Fruit fly (Drosophila melanogaster) whole organism, pupa: ENCODE results near the gene msl-3.

Experiments used
- CG10348 ChIP-seq: fragments of 200-800 bp; sonication (Bioruptor generic); IDR thresholded peaks from 2 replicates; pipeline ENCODE4 v1.3.6; 2022; ENCODE audit warnings: missing biosample characterization, missing genetic modification characterization
- CG12605 ChIP-seq: fragments of 200-800 bp; sonication (Bioruptor generic); IDR thresholded peaks from 2 replicates; pipeline ENCODE4 v1.3.6; 2022; ENCODE audit warnings: missing biosample characterization, missing genetic modification characterization
- CG13204 ChIP-seq: fragments of 200-800 bp; sonication (Bioruptor generic); optimal IDR thresholded peaks from 2 replicates; lab custom pipeline; 2018; ENCODE audit warnings: missing biosample characterization, mild to moderate bottlenecking, missing genetic modification characterization, moderate library complexity
- CG14655 ChIP-seq: fragments of 200-800 bp; sonication (Bioruptor generic); optimal IDR thresholded peaks from 3 replicates; lab custom pipeline; 2017; ENCODE audit warnings: mild to moderate bottlenecking, missing biosample characterization, missing genetic modification reagents, missing genetic modification characterization
- CG15710 ChIP-seq: fragments of 200-800 bp; sonication (Bioruptor generic); optimal IDR thresholded peaks from 2 replicates; lab custom pipeline; 2018; ENCODE audit warnings: missing biosample characterization, mild to moderate bottlenecking, missing genetic modification characterization, moderate library complexity
- CG17806 ChIP-seq: fragments of 200-800 bp; sonication (Bioruptor generic); optimal IDR thresholded peaks from 2 replicates; lab custom pipeline; 2018; ENCODE audit warnings: missing biosample characterization, mild to moderate bottlenecking, missing genetic modification characterization, moderate library complexity
- CG32121 ChIP-seq: fragments of 200-800 bp; sonication (Bioruptor generic); IDR thresholded peaks from 2 replicates; pipeline ENCODE4 v1.3.6; 2022; ENCODE audit warnings: missing biosample characterization, missing genetic modification characterization
- CG34367 ChIP-seq: fragments of 200-800 bp; sonication (Bioruptor generic); optimal IDR thresholded peaks from 2 replicates; lab custom pipeline; 2018; ENCODE audit warnings: missing biosample characterization, mild to moderate bottlenecking, missing genetic modification characterization
- CG4496 ChIP-seq: fragments of 200-800 bp; sonication (Bioruptor generic); IDR thresholded peaks from 3 replicates; pipeline ENCODE4 v1.3.6; 2022; ENCODE audit warnings: missing biosample characterization, missing genetic modification characterization
- CG8159 ChIP-seq: fragments of 200-800 bp; sonication (Bioruptor generic); optimal IDR thresholded peaks from 3 replicates; lab custom pipeline; 2018; ENCODE audit warnings: missing biosample characterization, mild to moderate bottlenecking, missing genetic modification characterization, moderate library complexity
- CG8301 ChIP-seq: fragments of 200-800 bp; sonication (Bioruptor generic); optimal IDR thresholded peaks from 2 replicates; lab custom pipeline; 2018; ENCODE audit warnings: missing biosample characterization, mild to moderate bottlenecking, missing genetic modification characterization
- CG9948 ChIP-seq: fragments of 200-800 bp; sonication (Bioruptor generic); optimal IDR thresholded peaks from 2 replicates; lab custom pipeline; 2018; ENCODE audit warnings: missing biosample characterization, mild to moderate bottlenecking, missing genetic modification characterization, moderate library complexity
- D1 ChIP-seq: fragments of 200-800 bp; sonication (Bioruptor generic); optimal IDR thresholded peaks from 2 replicates; lab custom pipeline; 2018; ENCODE audit warnings: missing biosample characterization, mild to moderate bottlenecking, missing genetic modification characterization, moderate library complexity
- EcR ChIP-seq: fragments of 200-800 bp; sonication (Bioruptor generic); optimal IDR thresholded peaks from 3 replicates; lab custom pipeline; 2019; ENCODE audit warnings: missing biosample characterization, missing genetic modification characterization, mild to moderate bottlenecking, moderate library complexity, missing genetic modification reagents
- Ets98B ChIP-seq: fragments of 200-800 bp; sonication (Bioruptor generic); IDR thresholded peaks from 2 replicates; pipeline ENCODE4 v1.3.6; 2022; ENCODE audit warnings: missing biosample characterization, missing genetic modification characterization
- Pif1A ChIP-seq: fragments of 200-800 bp; sonication (Bioruptor generic); optimal IDR thresholded peaks from 3 replicates; lab custom pipeline; 2016; ENCODE audit warnings: missing biosample characterization, missing genetic modification characterization
- Pif1B ChIP-seq: fragments of 200-800 bp; sonication (Bioruptor generic); optimal IDR thresholded peaks from 3 replicates; lab custom pipeline; 2016; ENCODE audit warnings: missing biosample characterization, missing genetic modification characterization
- Snoo ChIP-seq: fragments of 200-800 bp; sonication (Bioruptor generic); optimal IDR thresholded peaks from 3 replicates; lab custom pipeline; 2017; ENCODE audit warnings: missing biosample characterization, mild to moderate bottlenecking, missing genetic modification characterization, inconsistent platforms
- fd96Ca ChIP-seq: fragments of 200-800 bp; sonication (Bioruptor generic); IDR thresholded peaks from 3 replicates; pipeline ENCODE4 v1.3.6; 2022; ENCODE audit warnings: missing biosample characterization, missing genetic modification characterization
- gl ChIP-seq: fragments of 200-800 bp; sonication (Bioruptor generic); optimal IDR thresholded peaks from 2 replicates; lab custom pipeline; 2018; ENCODE audit warnings: missing biosample characterization, mild to moderate bottlenecking, missing genetic modification characterization
- rn ChIP-seq: fragments of 200-800 bp; sonication (Bioruptor generic); IDR thresholded peaks from 2 replicates; pipeline ENCODE4 v1.3.6; 2022; ENCODE audit warnings: missing biosample characterization, missing genetic modification characterization

Gene msl-3

dm6 chr3L:7156239-7156638, 30.9 kb upstream of the msl-3 start:
- TF ChIP-seq CG4496 (no peak), Pif1A (GFP tag; lab: Kevin White, UChicago) (no peak), gl (tag; lab: Kevin White, UChicago) (no peak), CG34367 (no peak), EcR (GFP tag; lab: Kevin White, UChicago) (no peak), fd96Ca (GFP tag; lab: Robert Waterston, UW) (no peak), CG14655 (GFP tag; lab: Kevin White, UChicago) (no peak), CG8159 (tag; lab: Kevin White, UChicago) (no peak), CG8301 (no peak), CG13204 (GFP tag; lab: Kevin White, UChicago) (no peak), CG32121 (no peak), CG17806 (tag; lab: Kevin White, UChicago) (no peak), Snoo (tag; lab: Kevin White, UChicago) (no peak), CG10348 (GFP tag; lab: Robert Waterston, UW) (no peak), Ets98B (GFP tag; lab: Robert Waterston, UW) (no peak), CG12605 (GFP tag; lab: Robert Waterston, UW) (no peak), CG15710 (tag; lab: Kevin White, UChicago) (no peak)

dm6 chr3L:7155522-7155978, 30.2 kb upstream of the msl-3 start:
- peak; percentile 21 for TF ChIP-seq Ets98B (GFP tag; lab: Robert Waterston, UW)
- peak; percentile 50 for TF ChIP-seq CG4496
- peak; percentile 54 for TF ChIP-seq Snoo (tag; lab: Kevin White, UChicago)
- TF ChIP-seq CG13204 (GFP tag; lab: Kevin White, UChicago): peak; percentile 26
- TF ChIP-seq Pif1A (GFP tag; lab: Kevin White, UChicago): peak; percentile 69
- no peak for TF ChIP-seq rn (GFP tag; lab: Robert Waterston, UW)
- TF ChIP-seq CG8301: peak; percentile 65
- TF ChIP-seq CG10348 (GFP tag; lab: Robert Waterston, UW): no peak
- TF ChIP-seq fd96Ca (GFP tag; lab: Robert Waterston, UW): no peak; the same call in 1 of the 3 replicates
- no peak; the same call in 1 of the 2 replicates for TF ChIP-seq CG32121
- peak; percentile 63 for TF ChIP-seq Pif1B (GFP tag; lab: Kevin White, UChicago)
- TF ChIP-seq EcR (GFP tag; lab: Kevin White, UChicago): no peak
- TF ChIP-seq CG8159 (tag; lab: Kevin White, UChicago): peak; percentile 67
- peak; percentile 61 for TF ChIP-seq CG15710 (tag; lab: Kevin White, UChicago)
- TF ChIP-seq CG14655 (GFP tag; lab: Kevin White, UChicago): peak; percentile 75
- TF ChIP-seq CG9948 (tag; lab: Kevin White, UChicago): peak; percentile 65
- TF ChIP-seq D1 (tag; lab: Kevin White, UChicago): no peak
- TF ChIP-seq CG17806 (tag; lab: Kevin White, UChicago): peak; percentile 47
- TF ChIP-seq CG34367: peak; percentile 19

- TF ChIP-seq EcR (GFP tag; lab: Kevin White, UChicago) (no peak), CG17806 (tag; lab: Kevin White, UChicago) (no peak), Pif1B (GFP tag; lab: Kevin White, UChicago) (no peak), Snoo (tag; lab: Kevin White, UChicago) (no peak), CG34367 (no peak), fd96Ca (GFP tag; lab: Robert Waterston, UW) (no peak), Ets98B (GFP tag; lab: Robert Waterston, UW) (no peak), CG14655 (GFP tag; lab: Kevin White, UChicago) (no peak)
Measured at dm6 chr3L:7154249-7154648, 28.9 kb upstream of the msl-3 start.

- peak; percentile 63 for TF ChIP-seq CG34367
- TF ChIP-seq CG9948 (tag; lab: Kevin White, UChicago): peak; percentile 75
- TF ChIP-seq Pif1A (GFP tag; lab: Kevin White, UChicago): peak; percentile 82
- peak; percentile 80 for TF ChIP-seq CG14655 (GFP tag; lab: Kevin White, UChicago)
- TF ChIP-seq EcR (GFP tag; lab: Kevin White, UChicago): no peak
- TF ChIP-seq CG13204 (GFP tag; lab: Kevin White, UChicago): peak; percentile 46
- TF ChIP-seq CG8301: peak; percentile 76
- peak; percentile 46 for TF ChIP-seq Snoo (tag; lab: Kevin White, UChicago)
- no peak for TF ChIP-seq CG12605 (GFP tag; lab: Robert Waterston, UW)
- TF ChIP-seq fd96Ca (GFP tag; lab: Robert Waterston, UW): no peak
- TF ChIP-seq CG4496: peak; percentile 58; the same call in 2 of the 3 replicates
- no peak for TF ChIP-seq rn (GFP tag; lab: Robert Waterston, UW)
- TF ChIP-seq gl (tag; lab: Kevin White, UChicago): peak; percentile 49
- TF ChIP-seq CG8159 (tag; lab: Kevin White, UChicago): peak; percentile 87
- no peak for TF ChIP-seq CG10348 (GFP tag; lab: Robert Waterston, UW)
- peak; percentile 39 for TF ChIP-seq Ets98B (GFP tag; lab: Robert Waterston, UW)
- peak; percentile 80 for TF ChIP-seq CG15710 (tag; lab: Kevin White, UChicago)
- peak; percentile 39 for TF ChIP-seq D1 (tag; lab: Kevin White, UChicago)
- peak; percentile 82 for TF ChIP-seq CG17806 (tag; lab: Kevin White, UChicago)
- peak; percentile 50 for TF ChIP-seq CG32121
- peak; percentile 57 for TF ChIP-seq Pif1B (GFP tag; lab: Kevin White, UChicago)
Measured at dm6 chr3L:7153634-7154033, 28.3 kb upstream of the msl-3 start.
